Fruit fly (Drosophila melanogaster): Measurements from ENCODE around the gene AttD.

Gene AttD

DNA sequence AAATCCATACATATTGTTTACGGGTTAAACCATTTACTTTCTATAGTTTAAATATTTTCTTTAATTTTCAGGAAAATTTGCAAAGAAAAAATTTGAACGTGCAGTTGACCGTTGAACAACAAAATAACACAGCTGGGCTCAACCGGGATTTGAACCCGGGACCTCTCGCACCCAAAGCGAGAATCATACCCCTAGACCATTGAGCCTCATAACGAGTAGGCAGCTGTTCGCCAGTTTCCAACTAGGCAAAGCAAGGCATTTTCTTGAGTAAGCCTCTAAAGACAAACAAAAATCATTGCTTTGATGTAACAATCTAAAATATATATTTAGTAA is 7.1 kb upstream of the AttD start (continued):
- TF ChIP-seq vnd (GFP tag; IDR thresholded peaks at IDR 0.05; ENCODE audit: partially characterized antibody) (peak; percentile 76), Aef1 (GFP tag; IDR thresholded peaks at IDR 0.05) (no peak), sna (GFP tag; IDR thresholded peaks at IDR 0.05; ENCODE audit: partially characterized antibody) (peak; percentile 78; the same call in 1 of the 2 replicates), CG14050 (GFP tag; IDR thresholded peaks at IDR 0.05) (no peak), CG1647 (GFP tag; optimal IDR thresholded peaks at IDR 0.05) (no peak), sim (GFP tag; IDR thresholded peaks at IDR 0.05) (no peak), zfh1 (GFP tag; IDR thresholded peaks at IDR 0.05) (no peak), zf30C (GFP tag; optimal IDR thresholded peaks at IDR 0.05) (no peak), CG8290 (GFP tag; optimal IDR thresholded peaks at IDR 0.05) (no peak), CG8290 (tag; optimal IDR thresholded peaks at IDR 0.05) (no peak), inv (GFP tag; IDR thresholded peaks at IDR 0.05; ENCODE audit: partially characterized antibody) (0 out of 2 replicates have a peak, but pooled peaks have one; percentile 57), hth (optimal IDR thresholded peaks at IDR 0.05) (no peak), tup (GFP tag; optimal IDR thresholded peaks at IDR 0.05) (no peak), disco-r (GFP tag; optimal IDR thresholded peaks at IDR 0.05) (no peak), sob (GFP tag; IDR thresholded peaks at IDR 0.05) (no peak), Ets97D (GFP tag; optimal IDR thresholded peaks at IDR 0.05) (no peak), CG32772 (GFP tag; IDR thresholded peaks at IDR 0.05) (no peak), Dp (GFP tag; optimal IDR thresholded peaks at IDR 0.05) (no peak), CG12391 (tag; optimal IDR thresholded peaks at IDR 0.05) (no peak), D19A (tag; optimal IDR thresholded peaks at IDR 0.05) (no peak), CG5180 (GFP tag; optimal IDR thresholded peaks at IDR 0.05) (no peak), ash1 (GFP tag; optimal IDR thresholded peaks at IDR 0.05) (no peak), CG14860 (GFP tag; IDR thresholded peaks at IDR 0.05; ENCODE audit: partially characterized antibody) (peak; percentile 93), jigr1 (GFP tag; IDR thresholded peaks at IDR 0.05) (no peak), Oaz (GFP tag; IDR thresholded peaks at IDR 0.05) (no peak), CrebB (tag; optimal IDR thresholded peaks at IDR 0.05) (no peak), CG12769 (tag; optimal IDR thresholded peaks at IDR 0.05) (no peak), CG3281 (GFP tag; optimal IDR thresholded peaks at IDR 0.05) (no peak), CkIIα-i1 (GFP tag; IDR thresholded peaks at IDR 0.05) (no peak), Tbp (GFP tag; optimal IDR thresholded peaks at IDR 0.05) (no peak), Kr (GFP tag; optimal IDR thresholded peaks at IDR 0.05) (no peak), CG14965 (GFP tag; optimal IDR thresholded peaks at IDR 0.05; ENCODE audit: borderline replicate concordance) (no peak), pnt (GFP tag; optimal IDR thresholded peaks at IDR 0.05) (no peak), H15 (GFP tag; IDR thresholded peaks at IDR 0.05) (no peak), CG7839 (tag; optimal IDR thresholded peaks at IDR 0.05) (peak; percentile 5), ap (GFP tag; IDR thresholded peaks at IDR 0.05) (no peak), Max (GFP tag; optimal IDR thresholded peaks at IDR 0.05) (no peak), CG13123 (GFP tag; optimal IDR thresholded peaks at IDR 0.05) (no peak), schlank (tag; optimal IDR thresholded peaks at IDR 0.05) (no peak), chn (GFP tag; optimal IDR thresholded peaks at IDR 0.05) (no peak), CG11247 (GFP tag; IDR thresholded peaks at IDR 0.05) (no peak), mirr (GFP tag; optimal IDR thresholded peaks at IDR 0.05) (no peak), Mrtf (GFP tag; IDR thresholded peaks at IDR 0.05) (no peak), CG14441 (GFP tag; IDR thresholded peaks at IDR 0.05) (0 out of 2 replicates have a peak, but pooled peaks have one; percentile 39), p53 (GFP tag; optimal IDR thresholded peaks at IDR 0.05) (no peak), exex (tag; optimal IDR thresholded peaks at IDR 0.05) (no peak), Dek (tag; optimal IDR thresholded peaks at IDR 0.05) (no peak), psq (GFP tag; optimal IDR thresholded peaks at IDR 0.05) (no peak), dm (GFP tag; optimal IDR thresholded peaks at IDR 0.05) (no peak), CG30431 (GFP tag; optimal IDR thresholded peaks at IDR 0.05) (no peak), CG8944 (GFP tag; optimal IDR thresholded peaks at IDR 0.05) (no peak), CG10147 (GFP tag; optimal IDR thresholded peaks at IDR 0.05) (no peak), CG13296 (GFP tag; optimal IDR thresholded peaks at IDR 0.05) (no peak)
